Worm (Caenorhabditis elegans) whole organism, midembryonic: ENCODE data around the gene col-108.
A peak's percentile ranks its signal among the peaks of the same experiment; 100 is the strongest.

Source experiments
- T22C8.4 ChIP-seq: fragments of 200-800 bp; sonication (Bioruptor generic); IDR thresholded peaks from 2 replicates; pipeline ENCODE4 v1.3.6; 2022; ENCODE audit warnings: missing genetic modification characterization, missing compliant biosample characterization
- cog-1 ChIP-seq: sonication (generic microtip); optimal IDR thresholded peaks from 2 replicates; lab custom pipeline; 2016; ENCODE audit warnings: missing genetic modification characterization, missing compliant biosample characterization
- flt-1 ChIP-seq: fragments of 200-800 bp; sonication (Bioruptor generic); IDR thresholded peaks from 2 replicates; pipeline ENCODE4 v1.3.6; 2022; ENCODE audit warnings: missing genetic modification characterization, missing compliant biosample characterization
- klf-2 ChIP-seq: fragments of 200-800 bp; sonication (Bioruptor generic); conservative IDR thresholded peaks from 2 replicates; pipeline ENCODE4 v1.3.6; 2022; ENCODE audit warnings: missing genetic modification reagents, missing genetic modification characterization, missing compliant biosample characterization
- med-1 ChIP-seq: sonication (generic microtip); optimal IDR thresholded peaks from 2 replicates; lab custom pipeline; 2017; ENCODE audit warnings: missing genetic modification characterization, mild to moderate bottlenecking, missing compliant biosample characterization, antibody characterized with exemption, missing genetic modification reagents; ENCODE audit not compliant: insufficient read depth
- ref-1 ChIP-seq: fragments of 200-800 bp; sonication (Bioruptor generic); conservative IDR thresholded peaks from 2 replicates; pipeline ENCODE4 v1.3.6; 2022; ENCODE audit warnings: missing genetic modification reagents, missing genetic modification characterization, missing compliant biosample characterization
- tab-1 ChIP-seq: fragments of 200-800 bp; sonication (Bioruptor generic); IDR thresholded peaks from 2 replicates; pipeline ENCODE4 v1.3.6; 2022; ENCODE audit warnings: missing genetic modification characterization, missing compliant biosample characterization
- ztf-23 ChIP-seq: fragments of 200-800 bp; sonication (Bioruptor generic); IDR thresholded peaks from 2 replicates; pipeline ENCODE4 v1.3.6; 2022; ENCODE audit warnings: missing genetic modification reagents, missing genetic modification characterization, missing compliant biosample characterization
- ztf-29 ChIP-seq: fragments of 200-800 bp; sonication (Bioruptor generic); IDR thresholded peaks from 2 replicates; pipeline ENCODE4 v1.3.6; 2022; ENCODE audit warnings: missing genetic modification reagents, missing genetic modification characterization, missing compliant biosample characterization

Gene col-108

DNA sequence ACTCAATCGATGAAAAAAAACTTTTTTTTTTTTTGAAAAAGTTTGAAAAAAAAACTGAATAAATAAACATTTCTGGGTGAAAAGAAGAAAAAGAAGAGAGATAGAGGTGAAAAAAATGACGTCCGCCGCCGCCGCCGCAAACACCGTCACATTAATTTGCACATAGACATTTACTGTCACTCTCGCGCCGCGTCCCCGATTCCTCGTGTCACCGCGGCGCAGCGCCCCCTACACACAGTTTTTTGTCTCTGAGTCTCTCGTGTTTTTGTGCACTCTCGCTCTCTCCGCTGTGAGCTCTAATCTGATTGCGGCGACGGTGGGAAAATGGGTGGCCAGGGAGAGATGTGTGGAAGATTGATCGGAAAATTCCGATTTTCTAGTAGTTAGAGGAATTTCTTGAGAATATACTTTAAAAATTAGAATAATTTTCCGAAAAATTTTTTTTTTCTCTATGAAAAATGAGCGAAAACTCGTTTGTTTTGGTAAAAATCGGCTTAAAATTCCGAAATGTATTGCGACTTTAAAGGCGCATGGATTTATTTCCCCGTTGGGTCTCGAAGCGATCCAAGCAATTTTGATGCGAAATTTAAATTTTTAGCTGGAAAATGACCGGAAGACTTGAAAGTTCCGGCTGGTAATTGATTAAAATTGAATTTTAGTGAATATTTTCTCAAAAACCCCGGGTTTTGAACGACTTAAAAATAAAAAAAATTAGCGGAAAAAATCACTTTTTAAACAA, 28.9 kb upstream of the col-108 start:
- TF ChIP-seq ztf-29 (GFP tag; lab: Robert Waterston, UW): no peak

DNA sequence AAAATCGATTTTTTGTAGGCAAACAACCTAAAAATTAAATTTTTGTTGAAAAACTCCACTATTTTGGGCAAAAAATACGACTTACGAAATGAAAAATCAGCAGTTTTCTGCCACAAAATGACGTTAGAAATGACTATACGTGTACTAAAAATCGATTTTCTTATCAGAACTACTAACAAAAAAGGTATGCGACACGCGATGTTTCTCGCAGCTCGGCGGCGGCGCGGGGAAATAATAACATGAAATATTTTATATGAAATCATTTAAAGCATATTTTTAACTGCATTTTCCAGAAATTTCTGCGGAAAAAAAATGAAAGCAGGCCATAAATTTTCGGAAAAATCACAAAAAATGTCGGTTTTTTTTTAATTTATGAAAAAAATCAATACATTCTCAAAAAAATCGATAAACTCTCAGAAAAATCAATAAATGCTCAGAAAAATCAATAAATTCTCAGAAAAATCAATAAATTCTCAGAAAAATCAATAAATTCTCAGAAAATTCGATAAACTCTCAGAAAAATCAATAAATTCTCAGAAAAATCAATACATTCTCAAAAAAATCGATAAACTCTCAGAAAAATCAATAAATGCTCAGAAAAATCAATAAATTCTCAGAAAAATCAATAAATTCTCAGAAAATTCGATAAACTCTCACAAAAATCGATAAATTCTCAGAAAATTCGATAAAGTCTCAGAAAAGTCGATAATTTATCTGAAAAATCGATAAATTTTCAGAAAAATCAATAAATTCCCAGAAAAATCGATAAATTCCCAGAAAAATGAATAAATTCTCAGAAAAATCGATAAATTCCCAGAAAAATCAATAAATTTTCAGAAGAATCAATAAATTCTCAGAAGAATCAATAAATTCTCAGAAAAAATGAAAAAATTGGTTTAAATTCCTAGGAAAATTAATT, 28.0 kb upstream of the col-108 start, which contains the start of gene ptpn-22:
TSS of gene ptpn-22 (minus strand) at position 158 of the 919 bp plus-strand sequence.
- TF ChIP-seq T22C8.4 (GFP tag; lab: Robert Waterston, UW) (peak; percentile 91), tab-1 (GFP tag; lab: Robert Waterston, UW) (no peak)

DNA sequence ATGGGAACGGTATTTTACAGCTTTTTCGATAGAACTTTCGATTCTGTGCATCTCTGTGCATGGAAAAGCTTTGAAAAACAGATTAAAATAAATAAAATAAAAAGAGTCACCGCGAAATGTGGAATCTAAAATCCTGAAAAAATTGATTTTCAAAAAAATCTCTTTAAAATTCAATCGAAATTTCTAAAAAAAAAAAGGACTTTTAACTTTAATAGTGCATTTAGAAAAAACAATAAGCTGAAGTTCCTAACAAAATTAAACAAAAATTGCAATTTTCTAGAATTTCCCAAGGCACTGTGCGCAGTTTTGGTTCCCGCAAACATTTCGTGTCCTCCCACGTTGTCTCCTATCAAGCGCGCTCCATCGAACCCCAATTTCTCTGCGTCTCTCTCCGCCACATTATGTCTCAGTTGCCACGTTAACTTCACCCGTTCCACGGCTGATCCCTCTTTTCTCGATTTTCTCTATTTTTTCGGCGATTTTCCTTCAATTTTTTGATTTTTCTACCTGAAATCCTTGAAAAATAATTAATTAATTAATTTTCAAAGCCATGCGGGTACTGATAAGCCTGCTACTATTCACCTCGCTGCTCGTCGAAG, 22.8 kb upstream of the col-108 start, which contains the start of the genes Y41D4A.6 and Y41D4A.4:
TSS of gene Y41D4A.6 (minus strand) at position 51 of the 599 bp plus-strand sequence.
TSS of gene Y41D4A.4 (plus strand) at position 549 of the 599 bp plus-strand sequence.
- TF ChIP-seq cog-1 (tag; lab: Kevin White, UChicago): peak; percentile 96
- TF ChIP-seq klf-2 (GFP tag; lab: Robert Waterston, UW): peak; percentile 83
- TF ChIP-seq ztf-23: peak; percentile 86
- TF ChIP-seq T22C8.4 (GFP tag; lab: Robert Waterston, UW): no peak; the same call in 1 of the 2 replicates
- TF ChIP-seq ref-1 (GFP tag; lab: Robert Waterston, UW): no peak
- no peak for TF ChIP-seq ztf-29 (GFP tag; lab: Robert Waterston, UW)
- TF ChIP-seq flt-1 (GFP tag; lab: Robert Waterston, UW): peak; percentile 87

DNA sequence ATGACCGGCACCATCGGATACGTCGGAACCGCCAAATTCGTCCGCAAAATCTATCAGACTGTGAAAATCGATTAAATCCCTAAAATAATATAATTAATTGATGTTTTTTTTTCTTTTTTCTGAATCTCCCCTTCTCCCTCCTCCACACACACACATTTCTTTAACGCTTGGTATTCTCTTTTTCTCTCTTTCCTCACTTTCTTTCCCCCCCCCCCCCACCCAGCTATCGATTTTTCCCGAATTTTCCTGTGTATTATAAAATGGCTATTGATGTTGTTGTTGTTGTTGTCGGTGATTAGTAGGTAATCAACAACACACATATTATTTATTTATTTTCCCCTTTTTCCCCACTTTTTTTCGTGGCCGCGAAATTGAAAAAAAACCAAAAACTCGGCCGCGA, 17.1 kb upstream of the col-108 start:
- TF ChIP-seq ztf-23 (no peak), T22C8.4 (GFP tag; lab: Robert Waterston, UW) (peak; percentile 64)

DNA sequence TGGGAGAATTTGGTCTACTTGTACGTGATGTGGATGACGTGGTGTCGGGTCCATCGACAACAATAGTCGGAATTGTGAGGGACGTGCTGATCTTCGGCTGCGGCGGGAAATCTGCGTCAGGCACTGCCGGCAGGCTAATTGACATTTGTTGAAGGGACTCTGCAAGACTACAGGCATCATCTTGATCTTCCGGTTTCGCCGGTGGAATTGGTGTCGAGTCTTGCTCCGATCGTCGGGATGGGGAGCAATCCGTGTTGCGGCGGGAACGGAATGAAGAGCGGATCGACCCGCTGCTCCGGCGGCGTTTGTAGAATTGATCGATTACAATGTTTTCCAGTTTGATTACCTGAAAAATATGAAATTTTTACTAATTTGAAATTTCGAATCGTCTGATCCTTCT, 15.9 kb upstream of the col-108 start:
- TF ChIP-seq klf-2 (GFP tag; lab: Robert Waterston, UW) (no peak), T22C8.4 (GFP tag; lab: Robert Waterston, UW) (no peak), tab-1 (GFP tag; lab: Robert Waterston, UW) (no peak), cog-1 (tag; lab: Kevin White, UChicago) (no peak), ztf-23 (no peak), flt-1 (GFP tag; lab: Robert Waterston, UW) (no peak), ref-1 (GFP tag; lab: Robert Waterston, UW) (no peak)

DNA sequence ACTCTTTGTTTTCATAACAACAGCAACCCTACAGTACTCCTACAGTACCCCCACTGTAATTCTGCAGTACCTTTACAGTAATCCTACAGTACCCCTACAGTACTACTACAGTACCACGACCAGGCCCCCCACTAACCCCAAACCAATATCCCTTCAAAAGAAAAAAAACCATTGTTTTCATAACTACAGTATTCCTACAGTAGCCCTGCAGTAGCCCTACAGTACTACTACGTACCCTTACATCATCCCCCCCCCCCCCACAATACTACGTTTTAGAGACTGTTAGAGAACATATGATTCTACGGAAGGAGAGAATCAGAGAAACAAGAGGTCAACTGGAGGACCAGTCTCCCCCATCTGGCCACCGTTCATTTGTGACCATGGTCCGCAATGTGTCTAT, 14.9 kb upstream of the col-108 start, which contains the start of gene Y41D4A.3:
TSS of gene Y41D4A.3 (plus strand) at position 301 of the 400 bp plus-strand sequence.
- no peak for TF ChIP-seq tab-1 (GFP tag; lab: Robert Waterston, UW)
- no peak for TF ChIP-seq ref-1 (GFP tag; lab: Robert Waterston, UW)
- no peak for TF ChIP-seq ztf-29 (GFP tag; lab: Robert Waterston, UW)
- no peak for TF ChIP-seq med-1 (GFP tag; lab: Kevin White, UChicago)
- no peak for TF ChIP-seq ztf-23
- no peak for TF ChIP-seq T22C8.4 (GFP tag; lab: Robert Waterston, UW)
- no peak for TF ChIP-seq klf-2 (GFP tag; lab: Robert Waterston, UW)
- no peak for TF ChIP-seq flt-1 (GFP tag; lab: Robert Waterston, UW)
- no peak for TF ChIP-seq cog-1 (tag; lab: Kevin White, UChicago)

DNA sequence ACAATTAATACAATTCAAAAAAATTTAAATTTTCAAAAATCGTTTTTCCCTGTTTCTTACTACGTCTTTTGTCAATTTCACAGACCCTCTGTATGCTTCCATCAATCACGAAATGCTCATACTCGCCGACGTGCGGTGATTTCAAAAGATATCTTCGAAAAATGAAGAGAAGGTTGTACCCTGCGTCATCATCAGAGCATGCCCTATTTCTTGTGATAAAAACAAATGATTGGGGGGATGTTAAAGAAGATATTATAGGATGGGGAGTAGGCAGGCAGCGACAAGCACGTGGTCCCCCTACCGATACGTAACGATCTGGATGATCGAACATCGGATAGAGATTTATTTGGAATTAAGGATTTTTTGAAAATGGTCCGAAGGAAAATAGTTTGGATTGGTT, 9.8 kb upstream of the col-108 start:
- TF ChIP-seq ref-1 (GFP tag; lab: Robert Waterston, UW): no peak
- TF ChIP-seq cog-1 (tag; lab: Kevin White, UChicago): no peak
- TF ChIP-seq flt-1 (GFP tag; lab: Robert Waterston, UW): no peak
- no peak for TF ChIP-seq ztf-23
- no peak for TF ChIP-seq ztf-29 (GFP tag; lab: Robert Waterston, UW)
- TF ChIP-seq tab-1 (GFP tag; lab: Robert Waterston, UW): no peak
- TF ChIP-seq med-1 (GFP tag; lab: Kevin White, UChicago): no peak
- TF ChIP-seq klf-2 (GFP tag; lab: Robert Waterston, UW): no peak
- TF ChIP-seq T22C8.4 (GFP tag; lab: Robert Waterston, UW): no peak

DNA sequence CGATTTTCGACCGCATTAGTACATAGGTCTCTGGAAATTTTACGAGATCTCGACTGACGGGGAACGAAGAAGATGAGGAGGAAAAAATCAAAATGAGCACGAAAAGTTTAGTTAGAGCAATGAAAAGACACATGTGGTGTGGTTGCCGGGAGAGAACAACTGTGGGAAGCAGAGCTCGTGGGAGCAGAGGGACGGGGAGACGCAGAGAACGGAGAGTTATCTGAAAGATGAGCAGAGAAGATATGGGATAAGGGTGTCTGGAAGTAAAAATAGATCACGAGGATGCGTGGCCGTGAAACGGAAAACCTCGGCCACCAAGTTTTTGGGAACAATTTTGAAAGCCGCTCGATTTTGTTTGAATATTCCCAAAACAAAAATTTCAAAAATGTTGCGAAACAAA, 6.8 kb upstream of the col-108 start, which contains the start of gene Y41D4A.7:
TSS of gene Y41D4A.7 (minus strand) at position 18 of the 400 bp plus-strand sequence.
- TF ChIP-seq ztf-23 (no peak), ref-1 (GFP tag; lab: Robert Waterston, UW) (no peak), klf-2 (GFP tag; lab: Robert Waterston, UW) (no peak), med-1 (GFP tag; lab: Kevin White, UChicago) (no peak), flt-1 (GFP tag; lab: Robert Waterston, UW) (no peak), tab-1 (GFP tag; lab: Robert Waterston, UW) (no peak), cog-1 (tag; lab: Kevin White, UChicago) (no peak)

DNA sequence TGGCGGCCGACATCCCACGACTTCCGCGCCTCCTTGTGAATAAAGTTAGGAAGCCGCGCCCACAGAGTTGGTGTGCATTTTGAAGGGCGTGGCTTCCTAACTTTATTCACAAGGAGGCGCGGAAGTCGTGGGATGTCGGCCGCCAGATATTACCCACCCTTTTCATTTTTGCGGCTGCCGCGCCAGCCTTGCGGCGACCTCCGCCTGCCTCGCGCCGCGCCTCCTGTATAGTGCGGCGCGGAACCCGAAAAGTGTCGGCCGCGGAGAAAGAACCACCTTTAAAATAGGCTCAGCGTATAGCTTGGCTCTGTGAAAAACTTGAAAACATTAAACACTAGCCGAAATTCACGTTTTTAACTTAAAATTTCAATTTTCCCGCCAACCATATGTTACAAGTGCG, 4.9 kb upstream of the col-108 start:
- no peak for TF ChIP-seq cog-1 (tag; lab: Kevin White, UChicago)
- TF ChIP-seq tab-1 (GFP tag; lab: Robert Waterston, UW): no peak
- TF ChIP-seq ztf-23: no peak
